Fruit fly (Drosophila melanogaster) whole organism, embryonic: ENCODE data around the gene CG14142.
A peak's percentile ranks its signal among the peaks of the same experiment; 100 is the strongest.

Source experiments
- Aef1 ChIP-seq: fragments of 200-800 bp; sonication (Bioruptor generic); IDR thresholded peaks from 3 replicates; pipeline ENCODE4 v1.3.6; 2022; ENCODE audit warnings: missing biosample characterization, missing genetic modification characterization
- Atf-2 ChIP-seq: fragments of 200-800 bp; sonication (Bioruptor generic); optimal IDR thresholded peaks from 2 replicates; lab custom pipeline; 2016; ENCODE audit warnings: missing biosample characterization, missing genetic modification characterization
- Bgb ChIP-seq: fragments of 200-800 bp; sonication (Bioruptor generic); IDR thresholded peaks from 2 replicates; pipeline ENCODE4 v1.3.6; 2022; ENCODE audit warnings: missing biosample characterization, missing genetic modification characterization; ENCODE audit not compliant: partially characterized antibody
- CG10274 ChIP-seq: fragments of 200-800 bp; sonication (Bioruptor generic); optimal IDR thresholded peaks from 3 replicates; lab custom pipeline; 2017; ENCODE audit warnings: missing biosample characterization, mild to moderate bottlenecking, missing genetic modification characterization
- CG10462 ChIP-seq: fragments of 200-800 bp; sonication (Bioruptor generic); optimal IDR thresholded peaks from 2 replicates; lab custom pipeline; 2016; ENCODE audit warnings: missing biosample characterization, missing genetic modification characterization
- CG10543 ChIP-seq: fragments of 200-800 bp; sonication (Bioruptor generic); optimal IDR thresholded peaks from 3 replicates; lab custom pipeline; 2017; ENCODE audit warnings: missing biosample characterization, mild to moderate bottlenecking, missing genetic modification characterization, moderate library complexity
- CG11398 ChIP-seq: fragments of 200-800 bp; sonication (Bioruptor generic); optimal IDR thresholded peaks from 2 replicates; lab custom pipeline; 2016; ENCODE audit warnings: missing biosample characterization, missing genetic modification characterization
- CG11456 ChIP-seq: fragments of 200-800 bp; sonication (Bioruptor generic); IDR thresholded peaks from 3 replicates; pipeline ENCODE4 v1.3.6; 2022; ENCODE audit warnings: missing biosample characterization, missing genetic modification characterization
- CG11696 ChIP-seq: fragments of 200-800 bp; sonication (Bioruptor generic); IDR thresholded peaks from 2 replicates; pipeline ENCODE4 v1.3.6; 2022; ENCODE audit warnings: missing biosample characterization, missing genetic modification characterization
- CG13123 ChIP-seq: fragments of 200-800 bp; sonication (Bioruptor generic); optimal IDR thresholded peaks from 2 replicates; lab custom pipeline; 2016; ENCODE audit warnings: missing biosample characterization, missing genetic modification characterization
- CG13296 ChIP-seq: fragments of 200-800 bp; sonication (Bioruptor generic); optimal IDR thresholded peaks from 3 replicates; lab custom pipeline; 2018; ENCODE audit warnings: missing biosample characterization, mild to moderate bottlenecking, missing genetic modification characterization
- CG14667 ChIP-seq: fragments of 200-800 bp; sonication (Bioruptor generic); IDR thresholded peaks from 2 replicates; pipeline ENCODE4 v1.3.6; 2022; ENCODE audit warnings: missing biosample characterization, missing genetic modification characterization
- CG15073 ChIP-seq: fragments of 200-800 bp; sonication (Bioruptor generic); optimal IDR thresholded peaks from 2 replicates; lab custom pipeline; 2016; ENCODE audit warnings: missing biosample characterization, missing genetic modification characterization
- CG1647 ChIP-seq: fragments of 200-800 bp; sonication (Bioruptor generic); optimal IDR thresholded peaks from 3 replicates; lab custom pipeline; 2016; ENCODE audit warnings: missing biosample characterization, missing genetic modification characterization
- CG17802 ChIP-seq: fragments of 200-800 bp; sonication (Bioruptor generic); optimal IDR thresholded peaks from 2 replicates; lab custom pipeline; 2018; ENCODE audit warnings: missing biosample characterization, mild to moderate bottlenecking, missing genetic modification characterization, moderate library complexity
- CG18599 ChIP-seq: fragments of 200-800 bp; sonication (Bioruptor generic); optimal IDR thresholded peaks from 3 replicates; lab custom pipeline; 2017; ENCODE audit warnings: missing biosample characterization, missing genetic modification characterization, mild to moderate bottlenecking, moderate library complexity, missing genetic modification reagents
- CG30403 ChIP-seq: fragments of 200-800 bp; sonication (Bioruptor generic); optimal IDR thresholded peaks from 3 replicates; lab custom pipeline; 2016; ENCODE audit warnings: missing biosample characterization, missing genetic modification characterization
- CG31224 ChIP-seq: fragments of 200-800 bp; sonication (Bioruptor generic); IDR thresholded peaks from 2 replicates; pipeline ENCODE4 v1.3.6; 2022; ENCODE audit warnings: missing biosample characterization, missing genetic modification characterization
- CG3995 ChIP-seq: fragments of 200-800 bp; sonication (Bioruptor generic); optimal IDR thresholded peaks from 3 replicates; lab custom pipeline; 2016; ENCODE audit warnings: missing biosample characterization, missing genetic modification characterization
- CG42726 ChIP-seq: fragments of 200-800 bp; sonication (Bioruptor generic); IDR thresholded peaks from 2 replicates; pipeline ENCODE4 v1.3.6; 2022; ENCODE audit warnings: missing biosample characterization, missing genetic modification characterization; ENCODE audit not compliant: partially characterized antibody
- CG4282 ChIP-seq: fragments of 200-800 bp; sonication (Bioruptor generic); optimal IDR thresholded peaks from 2 replicates; lab custom pipeline; 2016; ENCODE audit warnings: missing biosample characterization, missing genetic modification characterization
- CG6765 ChIP-seq: fragments of 200-800 bp; sonication (Bioruptor generic); optimal IDR thresholded peaks from 3 replicates; lab custom pipeline; 2017; ENCODE audit warnings: missing biosample characterization, mild to moderate bottlenecking, missing genetic modification characterization
- CG6854 ChIP-seq: fragments of 200-800 bp; sonication (Bioruptor generic); optimal IDR thresholded peaks from 3 replicates; lab custom pipeline; 2017; ENCODE audit warnings: missing biosample characterization, mild to moderate bottlenecking, missing genetic modification characterization
- CG8089 ChIP-seq: fragments of 200-800 bp; sonication (Bioruptor generic); optimal IDR thresholded peaks from 3 replicates; lab custom pipeline; 2016; ENCODE audit warnings: missing biosample characterization, missing genetic modification characterization
- CG8359 ChIP-seq: fragments of 200-800 bp; sonication (Bioruptor generic); optimal IDR thresholded peaks from 2 replicates; lab custom pipeline; 2017; ENCODE audit warnings: missing biosample characterization, mild to moderate bottlenecking, missing genetic modification characterization, borderline replicate concordance
- CG9876 ChIP-seq: fragments of 200-800 bp; sonication (Bioruptor generic); optimal IDR thresholded peaks from 2 replicates; lab custom pipeline; 2016; ENCODE audit warnings: missing biosample characterization, missing genetic modification characterization
- Dad ChIP-seq: fragments of 200-800 bp; sonication (Bioruptor generic); optimal IDR thresholded peaks from 3 replicates; lab custom pipeline; 2016; ENCODE audit warnings: missing biosample characterization, missing genetic modification characterization
- Deaf1 ChIP-seq: fragments of 200-800 bp; optimal IDR thresholded peaks from 3 replicates; lab custom pipeline; 2019; ENCODE audit warnings: missing biosample characterization, mild to moderate bottlenecking, missing genetic modification characterization, moderate library complexity
- E2f2 ChIP-seq: fragments of 200-800 bp; sonication (Bioruptor generic); IDR thresholded peaks from 2 replicates; pipeline ENCODE4 v1.3.6; 2022; ENCODE audit warnings: missing biosample characterization, missing genetic modification characterization
- Ets97D ChIP-seq: fragments of 200-800 bp; sonication (Bioruptor generic); optimal IDR thresholded peaks from 3 replicates; lab custom pipeline; 2016; ENCODE audit warnings: missing biosample characterization, missing genetic modification characterization
- Hand ChIP-seq: fragments of 200-800 bp; sonication (Bioruptor generic); optimal IDR thresholded peaks from 2 replicates; lab custom pipeline; 2017; ENCODE audit warnings: mild to moderate bottlenecking, missing biosample characterization, missing genetic modification reagents, missing genetic modification characterization
- Hr3 ChIP-seq: fragments of 200-800 bp; sonication (Bioruptor generic); optimal IDR thresholded peaks from 3 replicates; lab custom pipeline; 2016; ENCODE audit warnings: missing biosample characterization, missing genetic modification characterization
- Hr39 ChIP-seq: fragments of >200 bp; optimal IDR thresholded peaks from 2 replicates; lab custom pipeline; 2017
- Lhr ChIP-seq: fragments of 200-800 bp; sonication (Bioruptor generic); optimal IDR thresholded peaks from 3 replicates; lab custom pipeline; 2017; ENCODE audit warnings: mild to moderate bottlenecking, missing biosample characterization, missing genetic modification reagents, missing genetic modification characterization
- Nf-YB ChIP-seq: fragments of 200-800 bp; sonication (Bioruptor generic); optimal IDR thresholded peaks from 3 replicates; lab custom pipeline; 2019; ENCODE audit warnings: missing biosample characterization, mild to moderate bottlenecking, missing genetic modification characterization, moderate library complexity
- Oaz ChIP-seq: fragments of 200-800 bp; sonication (Bioruptor generic); IDR thresholded peaks from 2 replicates; pipeline ENCODE4 v1.3.6; 2022; ENCODE audit warnings: missing biosample characterization, missing genetic modification characterization
- Ssrp ChIP-seq: fragments of 200-800 bp; sonication (Bioruptor generic); optimal IDR thresholded peaks from 2 replicates; lab custom pipeline; 2018; ENCODE audit warnings: missing biosample characterization, mild to moderate bottlenecking, missing genetic modification characterization, moderate library complexity
- Usf ChIP-seq: fragments of 200-800 bp; sonication (Bioruptor generic); optimal IDR thresholded peaks from 2 replicates; lab custom pipeline; 2017; ENCODE audit warnings: missing genotype, missing biosample characterization, missing genetic modification characterization
- bowl ChIP-seq: fragments of 200-800 bp; sonication (Bioruptor generic); IDR thresholded peaks from 2 replicates; pipeline ENCODE4 v1.3.6; 2022; ENCODE audit warnings: missing biosample characterization, missing genetic modification characterization
- cad ChIP-seq: fragments of >200 bp; optimal IDR thresholded peaks from 2 replicates; lab custom pipeline; 2017; ENCODE audit warnings: missing biosample characterization, missing genetic modification characterization
- chif ChIP-seq, 2 experiments: fragments of 200-800 bp; sonication (Bioruptor generic); optimal IDR thresholded peaks; 3 replicates each; lab custom pipeline; 2016; ENCODE audit warnings: missing biosample characterization in 2 of 2, missing genetic modification characterization in 2 of 2
- disco-r ChIP-seq: fragments of 200-800 bp; sonication (Bioruptor generic); optimal IDR thresholded peaks from 2 replicates; lab custom pipeline; 2016; ENCODE audit warnings: missing biosample characterization, missing genetic modification characterization
- exex ChIP-seq: fragments of 200-800 bp; sonication (Bioruptor generic); optimal IDR thresholded peaks from 4 replicates; lab custom pipeline; 2018; ENCODE audit warnings: missing biosample characterization, mild to moderate bottlenecking, missing genetic modification characterization, moderate library complexity
- gce ChIP-seq: fragments of 200-800 bp; sonication (Bioruptor generic); IDR thresholded peaks from 3 replicates; pipeline ENCODE4 v1.3.6; 2022; ENCODE audit warnings: missing biosample characterization, missing genetic modification characterization
- hkb ChIP-seq, 2 experiments: fragments of 200-800 bp in 1 of 2; fragments of >200 bp in 1 of 2; sonication (Bioruptor generic) in 1 of 2; IDR thresholded peaks in 1 of 2; optimal IDR thresholded peaks in 1 of 2; 2 replicates each; pipeline versions ENCODE4 v1.3.6 to Lab custom; 2017 to 2022; ENCODE audit warnings: missing biosample characterization in 1 of 2, missing genetic modification characterization in 1 of 2
- lbe ChIP-seq: fragments of 200-800 bp; sonication (Bioruptor generic); optimal IDR thresholded peaks from 2 replicates; lab custom pipeline; 2016; ENCODE audit warnings: missing biosample characterization, mild to moderate bottlenecking, missing genetic modification characterization
- pnt ChIP-seq: fragments of 200-800 bp; sonication (Bioruptor generic); optimal IDR thresholded peaks from 3 replicates; lab custom pipeline; 2016; ENCODE audit warnings: missing biosample characterization, missing genetic modification characterization
- scrt ChIP-seq: fragments of 200-800 bp; sonication (Bioruptor generic); optimal IDR thresholded peaks from 2 replicates; lab custom pipeline; 2018; ENCODE audit warnings: missing biosample characterization, mild to moderate bottlenecking, missing genetic modification characterization, moderate library complexity
- sens ChIP-seq: fragments of 200-800 bp; sonication (Bioruptor generic); peaks from one replicate; lab custom pipeline; 2016; ENCODE audit warnings: missing biosample characterization, missing genetic modification characterization

The CG14142 gene

DNA sequence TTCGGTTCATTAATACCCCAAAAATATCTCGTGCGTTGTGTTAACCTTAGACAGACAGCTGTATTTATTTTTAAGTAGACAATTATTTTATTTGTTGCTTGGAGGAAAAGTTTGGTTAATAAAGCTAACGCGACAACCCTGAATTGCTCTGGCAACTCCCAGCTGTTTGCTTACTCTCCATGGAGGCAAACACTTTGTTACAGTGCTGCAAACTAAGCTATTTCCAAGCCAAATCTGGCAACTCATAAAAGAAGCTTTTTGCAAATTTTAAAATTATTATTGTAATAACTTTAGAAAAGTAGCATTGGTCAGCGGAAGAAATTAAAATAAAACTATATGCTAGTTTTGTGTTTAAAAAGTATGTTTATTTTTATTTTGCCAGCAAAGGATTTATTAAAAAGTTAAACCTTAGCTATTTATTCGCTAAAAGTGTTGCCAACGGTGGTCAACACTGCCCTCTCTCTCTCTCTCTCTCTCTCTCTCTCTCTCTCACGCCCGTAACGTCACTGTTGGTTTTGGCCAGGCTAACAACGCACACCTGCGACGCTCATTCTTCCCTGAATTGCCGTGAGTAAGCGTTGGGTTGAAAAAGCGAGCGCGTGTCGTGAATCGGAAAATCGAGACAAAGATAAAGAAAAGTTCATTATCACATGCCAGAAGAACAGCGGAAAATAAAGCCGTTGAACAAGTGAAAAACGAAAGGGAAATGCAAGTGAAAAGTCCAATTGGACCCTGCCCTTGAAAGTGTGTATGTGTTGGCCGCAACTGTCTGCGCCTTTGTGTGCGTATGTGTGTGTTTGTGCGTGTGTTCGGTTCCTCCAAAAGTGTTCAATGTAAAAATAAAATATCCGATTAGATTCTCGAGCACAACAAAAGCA lies 42.2 kb downstream of the CG14142 start (continued):
- peak; percentile 30 for TF ChIP-seq CG4282 (GFP tag; lab: Kevin White, UChicago)
- TF ChIP-seq disco-r (GFP tag; lab: Kevin White, UChicago): peak; percentile 75
- peak; percentile 96 for TF ChIP-seq CG18599
- TF ChIP-seq Lhr (GFP tag; lab: Kevin White, UChicago): peak; percentile 49
- peak; percentile 38 for TF ChIP-seq CG10462 (GFP tag; lab: Kevin White, UChicago)
- peak; percentile 75 for TF ChIP-seq scrt (GFP tag; lab: Kevin White, UChicago)
- TF ChIP-seq CG1647: peak; percentile 90
- no peak for TF ChIP-seq cad (GFP tag; lab: Kevin White, UChicago)
- TF ChIP-seq Ssrp (tag; lab: Kevin White, UChicago): peak; percentile 68
- TF ChIP-seq CG30403 (GFP tag; lab: Kevin White, UChicago): peak; percentile 91
- peak; percentile 70 for TF ChIP-seq Dad
- TF ChIP-seq CG14667: peak; percentile 86
- peak; percentile 81 to 83 for TF ChIP-seq chif (GFP tag; optimal IDR thresholded peaks at IDR 0.05; lab: Kevin White, UChicago)
- peak; percentile 91 for TF ChIP-seq lbe (GFP tag; lab: Kevin White, UChicago)
- no peak for TF ChIP-seq Bgb
- peak; percentile 65 for TF ChIP-seq Hand (GFP tag; lab: Kevin White, UChicago)
- no peak for TF ChIP-seq Hr39 (lab: Kevin White, UChicago)
- peak; percentile 67 for TF ChIP-seq CG10274 (GFP tag; lab: Kevin White, UChicago)
- TF ChIP-seq CG3995 (GFP tag; lab: Kevin White, UChicago): peak; percentile 47
- TF ChIP-seq CG13123 (GFP tag; lab: Kevin White, UChicago): peak; percentile 84
- TF ChIP-seq pnt: peak; percentile 82
- TF ChIP-seq CG17802: peak; percentile 57
- TF ChIP-seq CG8089 (GFP tag; lab: Kevin White, UChicago): peak; percentile 79
- peak; percentile 71 for TF ChIP-seq E2f2 (GFP tag; lab: Robert Waterston, UW)
- TF ChIP-seq CG15073 (GFP tag; lab: Kevin White, UChicago): no peak
- TF ChIP-seq CG13296 (GFP tag; lab: Kevin White, UChicago): peak; percentile 81
- peak; percentile 92 for TF ChIP-seq CG11696 (GFP tag; lab: Robert Waterston, UW)
- TF ChIP-seq CG9876 (GFP tag; lab: Kevin White, UChicago): peak; percentile 58
- TF ChIP-seq Hr3 (GFP tag; lab: Kevin White, UChicago): peak; percentile 61
- peak; percentile 62 for TF ChIP-seq Ets97D (GFP tag; lab: Kevin White, UChicago)
- 0 out of 2 replicates have a peak, but pooled peaks have one; percentile 4 for TF ChIP-seq CG42726 (GFP tag; lab: Robert Waterston, UW)
- TF ChIP-seq CG11398 (GFP tag; lab: Kevin White, UChicago): peak; percentile 88
- peak; percentile 86 for TF ChIP-seq Aef1
- peak; percentile 93 for TF ChIP-seq gce
- TF ChIP-seq CG10543: peak; percentile 67
- TF ChIP-seq CG31224 (GFP tag; lab: Robert Waterston, UW): peak; percentile 88
- TF ChIP-seq bowl (GFP tag; lab: Robert Waterston, UW): peak; percentile 82
- TF ChIP-seq Nf-YB: peak; percentile 48
- TF ChIP-seq Oaz (GFP tag; lab: Robert Waterston, UW): peak; percentile 78
- peak; percentile 78 for TF ChIP-seq Atf-2 (GFP tag; lab: Kevin White, UChicago)
- TF ChIP-seq CG8359 (GFP tag; lab: Kevin White, UChicago): peak; percentile 48
- peak; percentile 56 for TF ChIP-seq Deaf1
- peak; percentile 98 for TF ChIP-seq sens (GFP tag; lab: Kevin White, UChicago)
- peak; percentile 71 for TF ChIP-seq Usf (GFP tag; lab: Kevin White, UChicago)
- peak; percentile 86 for TF ChIP-seq CG6854 (GFP tag; lab: Kevin White, UChicago)
- TF ChIP-seq CG6765 (GFP tag; lab: Kevin White, UChicago): peak; percentile 89
- TF ChIP-seq CG11456 (GFP tag; lab: Robert Waterston, UW): peak; percentile 96
- TF ChIP-seq hkb (optimal IDR thresholded peaks at IDR 0.05; lab: Kevin White, UChicago): peak; percentile 73
- peak; percentile 96 for TF ChIP-seq hkb (GFP tag; IDR thresholded peaks at IDR 0.05; lab: Robert Waterston, UW)
- peak; percentile 59 for TF ChIP-seq exex
